Worm (Caenorhabditis elegans): Measurements from ENCODE around the gene R09A1.3.

Gene R09A1.3

DNA sequence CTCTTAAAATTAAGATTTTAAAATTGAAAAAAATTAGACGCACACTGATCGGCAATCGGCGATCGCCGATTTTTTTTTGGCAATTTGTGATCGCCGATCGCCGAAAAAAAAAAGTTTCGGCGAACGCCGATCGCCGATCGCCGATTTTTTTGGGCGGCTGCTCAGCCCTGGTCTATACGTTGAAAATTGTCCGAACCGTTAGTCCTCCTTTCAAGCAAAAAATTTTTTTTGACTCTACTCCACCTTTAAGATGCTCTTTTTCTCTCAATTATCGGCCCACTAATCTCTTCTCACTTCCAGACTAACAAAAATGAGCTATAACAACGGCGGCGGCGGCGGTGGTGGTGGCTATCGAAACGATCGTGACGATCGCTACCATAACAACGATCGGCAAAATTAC, 18.4 kb downstream of the R09A1.3 start, which contains the start of gene ergo-1:
ergo-1 (plus strand) TSS at position 301 of the 400 bp plus-strand sequence.
- TF ChIP-seq klf-2 (GFP tag; conservative IDR thresholded peaks at IDR 0.05), result no peak
- no peak for TF ChIP-seq ztf-23 (GFP tag; IDR thresholded peaks at IDR 0.05)
- TF ChIP-seq ref-1 (GFP tag; conservative IDR thresholded peaks at IDR 0.05), result no peak

DNA sequence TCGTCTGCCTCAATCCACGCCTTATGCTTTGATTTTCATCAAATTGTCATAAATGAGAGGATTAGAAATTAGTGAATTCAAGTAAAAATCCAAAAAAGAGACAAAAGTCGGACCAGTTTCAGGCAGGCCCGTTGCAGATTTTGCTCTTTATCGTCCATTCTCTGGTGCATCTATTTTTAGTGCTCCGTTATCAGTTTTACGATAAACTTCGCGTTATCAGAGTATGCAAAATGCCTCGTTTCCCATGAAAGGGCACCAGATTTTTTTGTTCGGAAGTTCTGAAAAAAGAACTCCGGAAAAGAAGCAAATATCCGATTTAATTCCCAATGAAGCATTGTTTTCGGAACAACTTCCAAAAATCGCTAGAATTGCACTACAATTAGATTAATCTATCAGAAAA, 21.0 kb downstream of the R09A1.3 start:
- TF ChIP-seq flt-1 (GFP tag; IDR thresholded peaks at IDR 0.05) (no peak), ref-1 (GFP tag; conservative IDR thresholded peaks at IDR 0.05) (no peak)

DNA sequence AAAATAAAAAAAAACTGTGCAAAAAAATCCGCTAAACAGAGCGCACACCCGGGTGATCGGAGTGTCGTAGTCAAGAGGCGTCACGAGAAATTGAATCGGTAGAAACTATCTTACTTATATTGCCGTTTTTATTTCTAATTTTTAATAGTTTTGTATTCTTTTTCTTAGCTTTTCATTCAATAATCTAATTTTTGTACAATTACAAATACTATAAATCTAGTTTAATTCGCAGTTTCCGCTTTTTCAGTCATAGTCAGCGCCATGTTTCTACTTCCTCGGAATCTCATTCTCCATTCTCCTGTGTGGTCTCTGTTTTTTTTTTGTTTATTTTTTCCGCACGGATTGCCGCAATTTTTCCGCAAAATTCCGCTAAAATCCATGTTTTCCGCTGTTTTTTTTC, 23.0 kb downstream of the R09A1.3 start:
- peak; percentile 70; the same call in 1 of the 2 replicates for TF ChIP-seq flt-1 (GFP tag; IDR thresholded peaks at IDR 0.05)
- TF ChIP-seq tab-1 (GFP tag; IDR thresholded peaks at IDR 0.05), result no peak
- peak; percentile 82 for TF ChIP-seq ztf-23 (GFP tag; IDR thresholded peaks at IDR 0.05)
- TF ChIP-seq klf-2 (GFP tag; conservative IDR thresholded peaks at IDR 0.05), result peak; percentile 65
- TF ChIP-seq med-1 (GFP tag; optimal IDR thresholded peaks at IDR 0.05; ENCODE audit: insufficient read depth), result no peak
- peak; percentile 90 for TF ChIP-seq cog-1 (tag; optimal IDR thresholded peaks at IDR 0.05)
- TF ChIP-seq ref-1 (GFP tag; conservative IDR thresholded peaks at IDR 0.05), result no peak
- TF ChIP-seq ztf-29 (GFP tag; IDR thresholded peaks at IDR 0.05), result no peak
- TF ChIP-seq T22C8.4 (GFP tag; IDR thresholded peaks at IDR 0.05), result no peak

DNA sequence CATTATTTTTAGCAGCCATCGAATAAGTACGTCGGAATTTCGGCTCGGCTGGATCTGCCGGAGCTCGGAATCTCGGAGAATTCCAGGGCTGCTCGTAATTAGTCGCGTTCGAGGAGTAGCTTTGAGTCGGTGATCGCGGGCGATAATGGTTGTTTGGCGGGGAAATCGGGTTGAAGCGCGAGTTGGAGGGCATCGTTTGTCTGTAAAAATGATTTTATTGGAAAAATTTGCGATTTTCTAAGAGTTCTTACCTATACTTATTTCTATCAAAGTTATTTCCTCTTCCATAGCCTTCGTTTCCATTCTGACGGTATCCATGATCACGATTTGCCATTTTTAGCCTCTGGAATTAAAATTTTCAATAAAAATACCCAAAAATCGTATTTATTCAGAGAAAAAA, 23.5 kb downstream of the R09A1.3 start, which contains the start of gene Y50D4C.5:
Y50D4C.5 (minus strand) TSS at position 345 of the 400 bp plus-strand sequence.
- TF ChIP-seq cog-1 (tag; optimal IDR thresholded peaks at IDR 0.05) (no peak), ztf-29 (GFP tag; IDR thresholded peaks at IDR 0.05) (no peak), tab-1 (GFP tag; IDR thresholded peaks at IDR 0.05) (no peak), med-1 (GFP tag; optimal IDR thresholded peaks at IDR 0.05; ENCODE audit: insufficient read depth) (no peak), ref-1 (GFP tag; conservative IDR thresholded peaks at IDR 0.05) (no peak), T22C8.4 (GFP tag; IDR thresholded peaks at IDR 0.05) (no peak), ztf-23 (GFP tag; IDR thresholded peaks at IDR 0.05) (no peak)

DNA sequence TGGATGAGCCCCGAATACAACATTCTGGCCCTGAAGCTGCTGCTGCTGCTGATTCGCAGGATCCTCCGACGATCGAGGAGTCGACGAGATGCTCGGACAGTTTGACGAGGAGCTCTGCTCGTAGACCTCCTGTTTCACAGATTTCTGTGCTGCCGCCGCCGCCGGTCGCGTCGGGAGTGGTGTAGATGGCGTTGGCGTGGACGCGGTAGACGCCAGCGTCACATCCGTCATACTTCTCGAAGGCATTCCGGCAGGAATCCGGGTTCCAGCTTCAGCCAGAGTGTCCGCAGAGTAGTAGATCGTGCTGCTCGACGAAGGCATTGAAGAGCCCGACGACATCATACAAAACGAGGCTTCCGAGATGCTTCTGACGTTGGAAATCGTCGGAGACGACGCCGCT, 25.7 kb downstream of the R09A1.3 start:
- TF ChIP-seq ref-1 (GFP tag; conservative IDR thresholded peaks at IDR 0.05), result no peak
- no peak for TF ChIP-seq klf-2 (GFP tag; conservative IDR thresholded peaks at IDR 0.05)
- TF ChIP-seq ztf-23 (GFP tag; IDR thresholded peaks at IDR 0.05), result no peak
- no peak for TF ChIP-seq ztf-29 (GFP tag; IDR thresholded peaks at IDR 0.05)
- no peak for TF ChIP-seq tab-1 (GFP tag; IDR thresholded peaks at IDR 0.05)
- no peak for TF ChIP-seq cog-1 (tag; optimal IDR thresholded peaks at IDR 0.05)
- TF ChIP-seq flt-1 (GFP tag; IDR thresholded peaks at IDR 0.05), result no peak
- TF ChIP-seq med-1 (GFP tag; optimal IDR thresholded peaks at IDR 0.05; ENCODE audit: insufficient read depth), result no peak
- no peak for TF ChIP-seq T22C8.4 (GFP tag; IDR thresholded peaks at IDR 0.05)

DNA sequence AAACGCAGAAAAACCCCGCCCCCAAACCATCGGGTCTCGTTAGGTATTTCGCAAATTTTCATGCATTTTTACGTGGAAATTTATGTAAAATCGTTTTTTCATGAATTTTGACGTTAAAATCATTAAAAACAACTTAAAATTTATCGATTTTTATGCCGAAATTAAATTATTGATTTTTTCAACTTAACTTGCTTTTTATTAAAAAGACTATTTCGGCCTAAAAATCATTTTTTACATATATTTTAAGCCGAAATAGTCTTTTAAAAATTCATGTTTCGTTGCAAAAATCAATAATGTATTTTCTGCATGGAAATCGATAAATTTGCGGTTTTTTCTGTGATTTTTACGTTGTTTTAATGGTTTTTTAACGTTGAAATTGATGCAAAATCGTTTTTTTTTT, 31.2 kb downstream of the R09A1.3 start:
- TF ChIP-seq tab-1 (GFP tag; IDR thresholded peaks at IDR 0.05), result no peak
- no peak for TF ChIP-seq flt-1 (GFP tag; IDR thresholded peaks at IDR 0.05)
- TF ChIP-seq ztf-23 (GFP tag; IDR thresholded peaks at IDR 0.05), result no peak
- TF ChIP-seq T22C8.4 (GFP tag; IDR thresholded peaks at IDR 0.05), result peak; percentile 61
- no peak for TF ChIP-seq ztf-29 (GFP tag; IDR thresholded peaks at IDR 0.05)
- TF ChIP-seq med-1 (GFP tag; optimal IDR thresholded peaks at IDR 0.05; ENCODE audit: insufficient read depth), result no peak

DNA sequence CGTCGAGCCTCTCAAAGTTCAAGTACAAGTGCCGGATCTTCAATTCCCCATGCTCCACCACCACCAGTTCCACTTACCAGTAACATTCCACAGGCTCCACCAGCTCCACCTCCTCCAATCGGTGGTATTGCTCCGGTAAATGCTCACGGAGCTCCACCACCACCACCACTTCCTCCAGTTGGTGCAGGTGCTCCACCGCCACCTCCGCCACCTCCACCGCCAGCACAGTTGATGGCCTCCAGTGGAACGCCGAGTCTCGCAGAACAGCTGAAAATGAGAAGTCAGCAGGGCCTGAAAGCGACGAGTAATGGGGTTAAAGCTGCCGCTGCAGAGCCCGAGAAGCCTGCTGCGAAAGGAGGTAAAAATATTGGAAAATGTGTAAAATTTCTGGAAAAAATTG, 36.6 kb downstream of the R09A1.3 start:
- TF ChIP-seq ztf-29 (GFP tag; IDR thresholded peaks at IDR 0.05) (no peak), T22C8.4 (GFP tag; IDR thresholded peaks at IDR 0.05) (no peak), med-1 (GFP tag; optimal IDR thresholded peaks at IDR 0.05; ENCODE audit: insufficient read depth) (no peak), tab-1 (GFP tag; IDR thresholded peaks at IDR 0.05) (no peak), cog-1 (tag; optimal IDR thresholded peaks at IDR 0.05) (no peak), flt-1 (GFP tag; IDR thresholded peaks at IDR 0.05) (no peak), ref-1 (GFP tag; conservative IDR thresholded peaks at IDR 0.05) (no peak), klf-2 (GFP tag; conservative IDR thresholded peaks at IDR 0.05) (no peak), ztf-23 (GFP tag; IDR thresholded peaks at IDR 0.05) (no peak)

DNA sequence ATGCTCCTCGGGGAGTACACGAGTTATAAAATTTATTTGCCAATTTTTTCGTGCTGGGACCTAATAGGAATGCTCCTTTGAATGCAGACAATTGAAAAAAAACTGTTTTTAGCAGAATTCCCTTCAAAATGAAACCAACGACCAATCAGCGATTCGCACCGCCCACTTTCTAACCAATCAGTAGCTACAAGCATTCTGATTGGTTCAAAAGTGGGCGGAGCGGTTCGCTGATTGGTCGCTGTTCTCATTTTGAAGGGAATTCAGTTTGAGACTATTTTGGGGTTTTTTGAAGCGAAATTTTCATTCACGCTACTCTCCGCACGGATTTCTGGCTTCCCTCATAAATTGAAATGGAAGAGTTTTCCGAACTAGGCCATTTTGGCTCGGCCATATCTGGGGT, 43.8 kb downstream of the R09A1.3 start:
- TF ChIP-seq ztf-29 (GFP tag; IDR thresholded peaks at IDR 0.05) (no peak), med-1 (GFP tag; optimal IDR thresholded peaks at IDR 0.05; ENCODE audit: insufficient read depth) (no peak), ref-1 (GFP tag; conservative IDR thresholded peaks at IDR 0.05) (no peak), flt-1 (GFP tag; IDR thresholded peaks at IDR 0.05) (no peak), tab-1 (GFP tag; IDR thresholded peaks at IDR 0.05) (no peak), klf-2 (GFP tag; conservative IDR thresholded peaks at IDR 0.05) (no peak), cog-1 (tag; optimal IDR thresholded peaks at IDR 0.05) (no peak), T22C8.4 (GFP tag; IDR thresholded peaks at IDR 0.05) (no peak)

DNA sequence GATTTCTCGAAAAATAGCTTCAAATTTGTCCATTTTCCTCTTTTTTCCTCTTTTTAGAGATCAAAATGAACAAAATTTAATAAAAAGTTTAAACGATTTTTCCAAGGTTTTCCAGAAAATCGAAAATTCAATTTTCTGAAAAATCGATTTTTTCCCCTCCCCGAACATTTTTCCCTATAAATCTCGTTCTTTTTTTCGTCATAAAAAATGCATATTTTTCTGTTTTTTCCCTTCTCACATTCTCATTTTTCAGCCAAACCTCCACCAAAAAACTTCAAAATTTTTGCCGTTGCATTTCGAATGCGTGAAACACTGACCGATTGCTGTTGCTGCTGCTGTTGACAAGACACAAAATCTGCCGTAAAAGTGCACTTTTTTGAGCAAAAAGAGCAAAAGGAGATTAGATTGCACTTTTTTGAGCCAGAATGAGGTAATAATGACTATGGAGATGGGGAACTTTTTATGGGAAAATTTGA, 44.6 kb downstream of the R09A1.3 start, which contains the start of the genes Y50D4C.12 and unc-34:
Y50D4C.12 (plus strand) TSS at position 301 of the 476 bp plus-strand sequence.
unc-34 (plus strand) TSS at position 426 of the 476 bp plus-strand sequence.
- TF ChIP-seq ztf-29 (GFP tag; IDR thresholded peaks at IDR 0.05) (no peak), cog-1 (tag; optimal IDR thresholded peaks at IDR 0.05) (no peak), T22C8.4 (GFP tag; IDR thresholded peaks at IDR 0.05) (no peak), ztf-23 (GFP tag; IDR thresholded peaks at IDR 0.05) (no peak), tab-1 (GFP tag; IDR thresholded peaks at IDR 0.05) (no peak), klf-2 (GFP tag; conservative IDR thresholded peaks at IDR 0.05) (no peak)

DNA sequence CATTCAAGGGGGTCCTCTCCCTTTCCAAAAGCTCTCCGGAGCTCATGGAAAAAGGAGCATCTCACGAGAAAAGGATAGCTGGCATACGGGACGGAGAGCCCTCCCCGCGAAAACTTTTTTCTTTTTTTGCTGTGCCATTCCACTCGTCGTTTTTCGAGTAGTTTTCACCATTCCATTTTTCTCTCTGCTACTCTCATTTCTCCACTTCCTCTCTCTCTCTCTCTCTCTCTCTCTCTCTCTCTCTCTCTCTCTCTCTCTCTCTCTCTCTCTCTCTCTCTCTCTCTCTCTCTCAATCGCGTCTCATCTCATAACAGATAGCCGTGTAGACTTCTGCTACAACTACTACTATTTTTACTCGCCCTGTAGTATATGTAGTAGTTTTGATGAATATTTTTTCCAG, 47.2 kb downstream of the R09A1.3 start:
- peak; percentile 33; the same call in 1 of the 2 replicates for TF ChIP-seq flt-1 (GFP tag; IDR thresholded peaks at IDR 0.05)
- no peak for TF ChIP-seq cog-1 (tag; optimal IDR thresholded peaks at IDR 0.05)
- TF ChIP-seq klf-2 (GFP tag; conservative IDR thresholded peaks at IDR 0.05), result no peak
- no peak for TF ChIP-seq T22C8.4 (GFP tag; IDR thresholded peaks at IDR 0.05)
- TF ChIP-seq ztf-29 (GFP tag; IDR thresholded peaks at IDR 0.05), result no peak
- TF ChIP-seq ztf-23 (GFP tag; IDR thresholded peaks at IDR 0.05), result 0 out of 2 replicates have a peak, but pooled peaks have one; percentile 39
- no peak for TF ChIP-seq med-1 (GFP tag; optimal IDR thresholded peaks at IDR 0.05; ENCODE audit: insufficient read depth)
- no peak for TF ChIP-seq tab-1 (GFP tag; IDR thresholded peaks at IDR 0.05)
- TF ChIP-seq ref-1 (GFP tag; conservative IDR thresholded peaks at IDR 0.05), result no peak

Measured in whole organism, midembryonic.